Fruit fly (Drosophila melanogaster) whole organism, adult: ENCODE measurements around the gene CG3546.

Experiments used
- CG11617 ChIP-seq: fragments of 200-800 bp; sonication (Bioruptor generic); optimal IDR thresholded peaks from 2 replicates; lab custom pipeline; 2017; ENCODE audit warnings: mild to moderate bottlenecking, missing biosample characterization, missing genetic modification reagents, missing genetic modification characterization
- CG12768 ChIP-seq: fragments of 200-800 bp; sonication (Bioruptor generic); optimal IDR thresholded peaks from 2 replicates; lab custom pipeline; 2017; ENCODE audit warnings: missing biosample characterization, missing genetic modification characterization, mild to moderate bottlenecking, moderate library complexity, missing genetic modification reagents
- CG14711 ChIP-seq: fragments of 200-800 bp; sonication (Bioruptor generic); optimal IDR thresholded peaks from 2 replicates; lab custom pipeline; 2018; ENCODE audit warnings: missing biosample characterization, mild to moderate bottlenecking, missing genetic modification characterization, moderate library complexity
- CG1620 ChIP-seq: fragments of 200-800 bp; sonication (Bioruptor generic); optimal IDR thresholded peaks from 2 replicates; lab custom pipeline; 2016; ENCODE audit warnings: missing biosample characterization, missing genetic modification characterization
- CG33017 ChIP-seq: fragments of 200-800 bp; sonication (Bioruptor generic); optimal IDR thresholded peaks from 2 replicates; lab custom pipeline; 2018; ENCODE audit warnings: missing biosample characterization, mild to moderate bottlenecking, missing genetic modification characterization, moderate library complexity
- CG5204 ChIP-seq: fragments of 200-800 bp; sonication (Bioruptor generic); optimal IDR thresholded peaks from 2 replicates; lab custom pipeline; 2016; ENCODE audit warnings: missing biosample characterization, missing genetic modification characterization
- CG7045 ChIP-seq: fragments of 200-800 bp; sonication (Bioruptor generic); optimal IDR thresholded peaks from 2 replicates; lab custom pipeline; 2017; ENCODE audit warnings: missing biosample characterization, mild to moderate bottlenecking, missing genetic modification characterization
- CG7101 ChIP-seq: fragments of 200-800 bp; sonication (Bioruptor generic); optimal IDR thresholded peaks from 2 replicates; lab custom pipeline; 2018; ENCODE audit warnings: missing biosample characterization, mild to moderate bottlenecking, missing genetic modification characterization, moderate library complexity
- Clk ChIP-seq: fragments of 200-800 bp; sonication (Bioruptor generic); optimal IDR thresholded peaks from 2 replicates; lab custom pipeline; 2017; ENCODE audit warnings: missing biosample characterization, missing genetic modification characterization
- Crg-1 ChIP-seq: fragments of 200-800 bp; sonication (Bioruptor generic); optimal IDR thresholded peaks from 2 replicates; lab custom pipeline; 2016; ENCODE audit warnings: missing biosample characterization, missing genetic modification characterization
- Hr96 ChIP-seq: fragments of 200-800 bp; sonication (Bioruptor generic); optimal IDR thresholded peaks from 2 replicates; lab custom pipeline; 2016; ENCODE audit warnings: missing biosample characterization, missing genetic modification characterization
- Mnt ChIP-seq: fragments of 200-800 bp; sonication (Bioruptor generic); optimal IDR thresholded peaks from 2 replicates; lab custom pipeline; 2016; ENCODE audit warnings: missing biosample characterization, mild to moderate bottlenecking, missing genetic modification characterization
- cic ChIP-seq: fragments of 200-800 bp; sonication (Bioruptor generic); optimal IDR thresholded peaks from 2 replicates; lab custom pipeline; 2017; ENCODE audit warnings: missing biosample characterization, mild to moderate bottlenecking, missing genetic modification characterization, moderate library complexity
- cnc ChIP-seq, 2 experiments: fragments of >200 bp; optimal IDR thresholded peaks; 2 replicates each; lab custom pipeline; 2017
- kay ChIP-seq: fragments of 200-800 bp; sonication (Bioruptor generic); peaks from one replicate; lab custom pipeline; 2016; ENCODE audit warnings: missing biosample characterization, missing genetic modification characterization, borderline replicate concordance
- ovo ChIP-seq: fragments of 200-800 bp; sonication (Bioruptor generic); optimal IDR thresholded peaks from 2 replicates; lab custom pipeline; 2016; ENCODE audit warnings: missing biosample characterization, missing genetic modification characterization
- pad ChIP-seq: fragments of 200-800 bp; sonication (Bioruptor generic); optimal IDR thresholded peaks from 3 replicates; lab custom pipeline; 2017; ENCODE audit warnings: missing biosample characterization, missing genetic modification characterization, mild to moderate bottlenecking, moderate library complexity, missing genetic modification reagents
- tj ChIP-seq: fragments of 200-800 bp; sonication (Bioruptor generic); optimal IDR thresholded peaks from 3 replicates; lab custom pipeline; 2017; ENCODE audit warnings: missing biosample characterization, mild to moderate bottlenecking, missing genetic modification characterization, moderate library complexity
- toe ChIP-seq: fragments of 200-800 bp; sonication (Bioruptor generic); optimal IDR thresholded peaks from 2 replicates; lab custom pipeline; 2016; ENCODE audit warnings: missing biosample characterization, missing genetic modification characterization

CG3546 gene

dm6 chrX:4554718-4555117 is 3.2 kb upstream of the CG3546 start:
- TF ChIP-seq kay (GFP tag; lab: Kevin White, UChicago) (no peak), cic (GFP tag; lab: Kevin White, UChicago) (no peak), toe (GFP tag; lab: Kevin White, UChicago) (no peak), CG7101 (tag; lab: Kevin White, UChicago) (no peak), CG7045 (GFP tag; lab: Kevin White, UChicago) (no peak), ovo (GFP tag; lab: Kevin White, UChicago) (no peak), cnc (optimal IDR thresholded peaks at IDR 0.05; lab: Kevin White, UChicago) (no peak), Mnt (GFP tag; lab: Kevin White, UChicago) (no peak), CG5204 (GFP tag; lab: Kevin White, UChicago) (no peak), pad (GFP tag; lab: Kevin White, UChicago) (no peak), CG14711 (tag; lab: Kevin White, UChicago) (no peak), CG1620 (GFP tag; lab: Kevin White, UChicago) (no peak)

dm6 chrX:4555833-4556232 is 2.0 kb upstream of the CG3546 start:
- TF ChIP-seq cnc (optimal IDR thresholded peaks at IDR 0.05; lab: Kevin White, UChicago) (no peak), toe (GFP tag; lab: Kevin White, UChicago) (no peak), cic (GFP tag; lab: Kevin White, UChicago) (no peak), CG14711 (tag; lab: Kevin White, UChicago) (no peak)

- no peak for TF ChIP-seq toe (GFP tag; lab: Kevin White, UChicago)
Measured at dm6 chrX:4560182-4560845, 2.4 kb downstream of the CG3546 start.

dm6 chrX:4563980-4564379 is 6.1 kb downstream of the CG3546 start:
- TF ChIP-seq CG7101 (tag; lab: Kevin White, UChicago) (no peak), Hr96 (GFP tag; lab: Kevin White, UChicago) (no peak), tj (no peak)

- no peak for TF ChIP-seq CG7045 (GFP tag; lab: Kevin White, UChicago)
- TF ChIP-seq Mnt (GFP tag; lab: Kevin White, UChicago), result no peak
Measured at dm6 chrX:4564962-4565361, 7.1 kb downstream of the CG3546 start.

- no peak for TF ChIP-seq Clk
- no peak for TF ChIP-seq pad (GFP tag; lab: Kevin White, UChicago)
- TF ChIP-seq CG12768 (GFP tag; lab: Kevin White, UChicago), result no peak
- TF ChIP-seq CG14711 (tag; lab: Kevin White, UChicago), result no peak
- TF ChIP-seq cnc (optimal IDR thresholded peaks at IDR 0.05; lab: Kevin White, UChicago), result no peak
- no peak for TF ChIP-seq CG11617
- no peak for TF ChIP-seq CG7101 (tag; lab: Kevin White, UChicago)
Measured at dm6 chrX:4571829-4572228, 14.0 kb downstream of the CG3546 start, which contains the start of gene CG12684. TSS of gene CG12684 (minus strand) at chrX:4571929.

- no peak for TF ChIP-seq Crg-1 (GFP tag; lab: Kevin White, UChicago)
- TF ChIP-seq CG7045 (GFP tag; lab: Kevin White, UChicago), result no peak
- no peak for TF ChIP-seq toe (GFP tag; lab: Kevin White, UChicago)
- TF ChIP-seq CG7101 (tag; lab: Kevin White, UChicago), result no peak
- TF ChIP-seq CG33017, result no peak
Measured at dm6 chrX:4573971-4574370, 16.1 kb downstream of the CG3546 start.

dm6 chrX:4581769-4582168 is 23.9 kb downstream of the CG3546 start:
- TF ChIP-seq Hr96 (GFP tag; lab: Kevin White, UChicago) (no peak), Clk (no peak), toe (GFP tag; lab: Kevin White, UChicago) (no peak), Crg-1 (GFP tag; lab: Kevin White, UChicago) (no peak), tj (no peak)

- TF ChIP-seq Hr96 (GFP tag; lab: Kevin White, UChicago) (no peak), CG5204 (GFP tag; lab: Kevin White, UChicago) (no peak), CG33017 (no peak), Clk (no peak)
Measured at dm6 chrX:4582422-4582821, 24.6 kb downstream of the CG3546 start.
